Fruit fly (Drosophila melanogaster) whole organism, prepupa: ENCODE data around the gene 5-HT7.

ENCODE experiments used
- CG16779 ChIP-seq: fragments of 200-800 bp; sonication (Bioruptor generic); optimal IDR thresholded peaks from 3 replicates; lab custom pipeline; 2017; ENCODE audit warnings: missing biosample characterization, mild to moderate bottlenecking, missing genetic modification characterization
- CG3032 ChIP-seq: fragments of 200-800 bp; optimal IDR thresholded peaks from 2 replicates; lab custom pipeline; 2019; ENCODE audit warnings: missing biosample characterization, mild to moderate bottlenecking, missing genetic modification characterization, moderate library complexity
- CG3919 ChIP-seq: fragments of 200-800 bp; sonication (Bioruptor generic); optimal IDR thresholded peaks from 3 replicates; lab custom pipeline; 2016; ENCODE audit warnings: missing biosample characterization, missing genetic modification characterization
- CG6854 ChIP-seq: fragments of 200-800 bp; sonication (Bioruptor generic); optimal IDR thresholded peaks from 2 replicates; lab custom pipeline; 2017; ENCODE audit warnings: missing biosample characterization, mild to moderate bottlenecking, missing genetic modification characterization
- CG8119 ChIP-seq: fragments of 200-800 bp; sonication (Bioruptor generic); IDR thresholded peaks from 3 replicates; pipeline ENCODE4 v1.3.6; 2022; ENCODE audit warnings: missing biosample characterization, missing genetic modification characterization
- Eip78C ChIP-seq: fragments of 200-800 bp; sonication (Bioruptor generic); peaks from one replicate; lab custom pipeline; 2016; ENCODE audit warnings: missing biosample characterization, missing genetic modification characterization
- Lpt ChIP-seq: fragments of 200-800 bp; sonication (Bioruptor generic); optimal IDR thresholded peaks from 3 replicates; lab custom pipeline; 2016; ENCODE audit warnings: missing biosample characterization, missing genetic modification characterization
- OdsH ChIP-seq: fragments of 200-800 bp; sonication (Bioruptor generic); optimal IDR thresholded peaks from 3 replicates; lab custom pipeline; 2016; ENCODE audit warnings: missing biosample characterization, missing genetic modification characterization
- cyc ChIP-seq: fragments of 200-800 bp; sonication (Bioruptor generic); optimal IDR thresholded peaks from 3 replicates; lab custom pipeline; 2016; ENCODE audit warnings: missing biosample characterization, missing genetic modification characterization
- ss ChIP-seq, 2 experiments: fragments of 200-800 bp; sonication (Bioruptor generic); optimal IDR thresholded peaks; 2 replicates in 1 of 2; 3 replicates in 1 of 2; lab custom pipeline; 2017 to 2018; ENCODE audit warnings: mild to moderate bottlenecking in 2 of 2, missing biosample characterization in 2 of 2, missing genetic modification characterization in 2 of 2, moderate library complexity in 1 of 2
- svp ChIP-seq: fragments of 200-800 bp; sonication (Bioruptor generic); peaks from one replicate; lab custom pipeline; 2016; ENCODE audit warnings: missing biosample characterization, missing genetic modification characterization

DNA sequence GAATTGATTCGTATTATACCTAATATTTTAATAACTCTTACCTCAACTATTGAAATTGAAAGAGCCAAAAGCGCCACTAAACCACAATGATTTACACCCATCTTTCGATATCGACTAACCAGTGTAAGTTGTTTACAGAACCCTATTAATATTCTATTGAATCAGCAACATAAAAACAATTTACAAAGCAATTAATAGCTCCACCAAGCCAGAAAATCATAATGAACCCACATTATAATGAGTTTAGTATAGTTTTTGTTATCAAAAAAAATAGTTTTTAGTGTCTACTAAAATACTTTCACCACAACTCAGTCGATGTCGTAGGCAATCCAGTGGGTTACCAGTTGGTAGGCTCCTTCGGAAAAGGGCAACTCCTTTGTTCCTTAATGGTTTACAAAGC is 28.3 kb upstream of the 5-HT7 start, which contains the start of gene CG33920:
- TF ChIP-seq OdsH (GFP tag; lab: Kevin White, UChicago): no peak
- no peak for TF ChIP-seq svp
- TF ChIP-seq CG16779: no peak
- no peak for TF ChIP-seq CG6854 (GFP tag; lab: Kevin White, UChicago)
- no peak for TF ChIP-seq ss (GFP tag; optimal IDR thresholded peaks at IDR 0.05; lab: Kevin White, UChicago)
- no peak for TF ChIP-seq Eip78C (GFP tag; lab: Kevin White, UChicago)
- no peak for TF ChIP-seq CG3919 (GFP tag; lab: Kevin White, UChicago)
- TF ChIP-seq Lpt (GFP tag; lab: Kevin White, UChicago): no peak
- no peak for TF ChIP-seq CG3032
- TF ChIP-seq cyc (GFP tag; lab: Kevin White, UChicago): no peak
- TF ChIP-seq CG8119 (GFP tag; lab: Robert Waterston, UW): no peak
